Fruit fly (Drosophila melanogaster): ENCODE data around the gene CG9147.

The CG9147 gene

dm6 chr2L:6088371-6089365, 22.9 kb downstream of the CG9147 start (continued):
- peak; percentile 46 for TF ChIP-seq NfI (GFP tag; optimal IDR thresholded peaks at IDR 0.05)
- TF ChIP-seq CG16779 (GFP tag; IDR thresholded peaks at IDR 0.05), result no peak
- no peak for TF ChIP-seq CG33213 (GFP tag; optimal IDR thresholded peaks at IDR 0.05)
- TF ChIP-seq CG18619 (GFP tag; optimal IDR thresholded peaks at IDR 0.05), result peak; percentile 62
- no peak for TF ChIP-seq CG7357 (GFP tag; IDR thresholded peaks at IDR 0.05)
- peak; percentile 93 for TF ChIP-seq kay (GFP tag; optimal IDR thresholded peaks at IDR 0.05)
- TF ChIP-seq Atf6 (GFP tag; IDR thresholded peaks at IDR 0.05), result no peak
- TF ChIP-seq stc (GFP tag; IDR thresholded peaks at IDR 0.05), result no peak
- TF ChIP-seq CG32532 (GFP tag; IDR thresholded peaks at IDR 0.05), result peak; percentile 41; the same call in 1 of the 2 replicates
- TF ChIP-seq org-1 (GFP tag; optimal IDR thresholded peaks at IDR 0.05), result peak; percentile 44
- peak; percentile 82 for TF ChIP-seq Opbp (GFP tag; IDR thresholded peaks at IDR 0.05; ENCODE audit: partially characterized antibody)
- peak; percentile 35 for TF ChIP-seq caup (GFP tag; optimal IDR thresholded peaks at IDR 0.05; ENCODE audit: severe bottlenecking)
- no peak for TF ChIP-seq CHES-1-like (GFP tag; optimal IDR thresholded peaks at IDR 0.05)
- TF ChIP-seq sna (GFP tag; IDR thresholded peaks at IDR 0.05; ENCODE audit: partially characterized antibody), result peak; percentile 66
- peak; percentile 38 for TF ChIP-seq lilli (GFP tag; optimal IDR thresholded peaks at IDR 0.05)
- TF ChIP-seq CG10431 (GFP tag; optimal IDR thresholded peaks at IDR 0.05), result peak; percentile 22
- peak; percentile 1 for TF ChIP-seq CG2875 (GFP tag; optimal IDR thresholded peaks at IDR 0.05)
- peak; percentile 35 for TF ChIP-seq CG12391 (tag; optimal IDR thresholded peaks at IDR 0.05)
- TF ChIP-seq Mes4 (GFP tag; optimal IDR thresholded peaks at IDR 0.05), result no peak
- peak; percentile 6 for TF ChIP-seq CG30403 (GFP tag; optimal IDR thresholded peaks at IDR 0.05)
- TF ChIP-seq CG4730 (GFP tag; IDR thresholded peaks at IDR 0.05), result no peak
- TF ChIP-seq dysf (GFP tag; IDR thresholded peaks at IDR 0.05), result no peak
- TF ChIP-seq gt (GFP tag; IDR thresholded peaks at IDR 0.05), result no peak
- peak; percentile 98 for TF ChIP-seq cwo (GFP tag; optimal IDR thresholded peaks at IDR 0.05)
- 0 out of 2 replicates have a peak, but pooled peaks have one; percentile 13 for TF ChIP-seq CG31441 (GFP tag; IDR thresholded peaks at IDR 0.05)
- TF ChIP-seq CG11085 (GFP tag; IDR thresholded peaks at IDR 0.05), result no peak
- TF ChIP-seq lab (GFP tag; optimal IDR thresholded peaks at IDR 0.05), result peak; percentile 46
- peak; percentile 44 for TF ChIP-seq Side (GFP tag; optimal IDR thresholded peaks at IDR 0.05)
- TF ChIP-seq fd3F (GFP tag; optimal IDR thresholded peaks at IDR 0.05), result peak; percentile 3
- TF ChIP-seq CG8359 (GFP tag; optimal IDR thresholded peaks at IDR 0.05; ENCODE audit: borderline replicate concordance), result peak; percentile 0
- TF ChIP-seq CG6272 (GFP tag; IDR thresholded peaks at IDR 0.05), result no peak
- no peak for TF ChIP-seq Sox102F (GFP tag; optimal IDR thresholded peaks at IDR 0.05)
- peak; percentile 39; the same call in 1 of the 2 replicates for TF ChIP-seq CG9932 (GFP tag; IDR thresholded peaks at IDR 0.05)
- peak; percentile 92 for TF ChIP-seq stwl (tag; optimal IDR thresholded peaks at IDR 0.05)
- TF ChIP-seq CG13624 (GFP tag; optimal IDR thresholded peaks at IDR 0.05), result peak; percentile 23
- TF ChIP-seq H15 (GFP tag; IDR thresholded peaks at IDR 0.05), result no peak
- peak; percentile 52 for TF ChIP-seq CG7745 (tag; optimal IDR thresholded peaks at IDR 0.05)
- TF ChIP-seq lbe (GFP tag; optimal IDR thresholded peaks at IDR 0.05), result peak; percentile 3
- TF ChIP-seq gcm (GFP tag; optimal IDR thresholded peaks at IDR 0.05), result peak; percentile 57
- TF ChIP-seq gcm2 (GFP tag; optimal IDR thresholded peaks at IDR 0.05), result no peak
- TF ChIP-seq CG1602 (GFP tag; optimal IDR thresholded peaks at IDR 0.05), result no peak
- peak; percentile 95; the same call in 2 of the 3 replicates for TF ChIP-seq CG2199 (GFP tag; IDR thresholded peaks at IDR 0.05)
- peak; percentile 30 for TF ChIP-seq Fer1 (GFP tag; optimal IDR thresholded peaks at IDR 0.05)
- TF ChIP-seq CG4707 (GFP tag; optimal IDR thresholded peaks at IDR 0.05), result peak; percentile 67
- TF ChIP-seq Blimp-1 (GFP tag; optimal IDR thresholded peaks at IDR 0.05), result peak; percentile 97
- peak; percentile 0 for TF ChIP-seq CoRest (tag; optimal IDR thresholded peaks at IDR 0.05)
- peak; percentile 1 for TF ChIP-seq CG15696 (tag; optimal IDR thresholded peaks at IDR 0.05)
- TF ChIP-seq C15 (GFP tag; IDR thresholded peaks at IDR 0.05), result no peak

Measured in whole organism, embryonic.